Fruit fly (Drosophila melanogaster) whole organism, embryonic: ENCODE measurements around the gene CG15740.

Experiments
- Ada2b ChIP-seq: fragments of 200-800 bp; sonication (Bioruptor generic); IDR thresholded peaks from 2 replicates; pipeline ENCODE4 v1.3.6; 2022; ENCODE audit warnings: missing biosample characterization, missing genetic modification characterization
- Adf1 ChIP-seq: fragments of 200-800 bp; sonication (Bioruptor generic); IDR thresholded peaks from 2 replicates; pipeline ENCODE4 v1.3.6; 2022; ENCODE audit warnings: missing biosample characterization, missing genetic modification characterization
- B-H1 ChIP-seq: fragments of 200-800 bp; sonication (Bioruptor generic); IDR thresholded peaks from 3 replicates; pipeline ENCODE4 v1.3.6; 2022; ENCODE audit warnings: missing biosample characterization, missing genetic modification characterization
- CG10209 ChIP-seq: fragments of 200-800 bp; sonication (Bioruptor generic); optimal IDR thresholded peaks from 3 replicates; lab custom pipeline; 2017; ENCODE audit warnings: missing biosample characterization, mild to moderate bottlenecking, missing genetic modification characterization, missing genetic modification reagents
- CG10979 ChIP-seq: fragments of 200-800 bp; sonication (Bioruptor generic); optimal IDR thresholded peaks from 2 replicates; lab custom pipeline; 2018; ENCODE audit warnings: missing biosample characterization, mild to moderate bottlenecking, missing genetic modification characterization, moderate library complexity
- CG11247 ChIP-seq: fragments of 200-800 bp; sonication (Bioruptor generic); IDR thresholded peaks from 2 replicates; pipeline ENCODE4 v1.3.6; 2022; ENCODE audit warnings: missing biosample characterization, missing genetic modification characterization
- CG11504 ChIP-seq: fragments of 200-800 bp; sonication (Bioruptor generic); optimal IDR thresholded peaks from 3 replicates; lab custom pipeline; 2019; ENCODE audit warnings: missing biosample characterization, mild to moderate bottlenecking, missing genetic modification characterization, moderate library complexity
- CG11695 ChIP-seq: fragments of 200-800 bp; sonication (Bioruptor generic); IDR thresholded peaks from 3 replicates; pipeline ENCODE4 v1.3.6; 2022; ENCODE audit warnings: missing biosample characterization, missing genetic modification characterization
- CG12769 ChIP-seq: fragments of 200-800 bp; sonication (Bioruptor generic); optimal IDR thresholded peaks from 2 replicates; lab custom pipeline; 2019; ENCODE audit warnings: missing biosample characterization, mild to moderate bottlenecking, missing genetic modification characterization, moderate library complexity
- CG15011 ChIP-seq: fragments of 200-800 bp; sonication (Bioruptor generic); optimal IDR thresholded peaks from 3 replicates; lab custom pipeline; 2018; ENCODE audit warnings: missing biosample characterization, mild to moderate bottlenecking, missing genetic modification characterization
- CG15269 ChIP-seq: fragments of 200-800 bp; sonication (Bioruptor generic); optimal IDR thresholded peaks from 2 replicates; lab custom pipeline; 2018; ENCODE audit warnings: missing biosample characterization, mild to moderate bottlenecking, missing genetic modification characterization, moderate library complexity
- CG15479 ChIP-seq: fragments of 200-800 bp; sonication (Bioruptor generic); optimal IDR thresholded peaks from 3 replicates; lab custom pipeline; 2019; ENCODE audit warnings: missing biosample characterization, mild to moderate bottlenecking, missing genetic modification characterization, moderate library complexity
- CG17912 ChIP-seq: fragments of 200-800 bp; sonication (Bioruptor generic); optimal IDR thresholded peaks from 2 replicates; lab custom pipeline; 2018; ENCODE audit warnings: missing biosample characterization, mild to moderate bottlenecking, missing genetic modification characterization
- CG2202 ChIP-seq: fragments of 200-800 bp; sonication (Bioruptor generic); optimal IDR thresholded peaks from 2 replicates; lab custom pipeline; 2018; ENCODE audit warnings: missing biosample characterization, mild to moderate bottlenecking, missing genetic modification characterization
- CG30431 ChIP-seq: fragments of 200-800 bp; sonication (Bioruptor generic); optimal IDR thresholded peaks from 2 replicates; lab custom pipeline; 2017; ENCODE audit warnings: missing biosample characterization, missing genetic modification characterization
- CG34224 ChIP-seq: fragments of 200-800 bp; sonication (Bioruptor generic); IDR thresholded peaks from 3 replicates; pipeline ENCODE4 v1.3.6; 2022; ENCODE audit warnings: missing biosample characterization, missing genetic modification characterization; ENCODE audit not compliant: partially characterized antibody
- CG4328 ChIP-seq: fragments of 200-800 bp; sonication (Bioruptor generic); optimal IDR thresholded peaks from 3 replicates; lab custom pipeline; 2017; ENCODE audit warnings: missing biosample characterization, missing genetic modification reagents, missing genetic modification characterization
- CG6813 ChIP-seq: fragments of 200-800 bp; sonication (Bioruptor generic); optimal IDR thresholded peaks from 2 replicates; lab custom pipeline; 2017; ENCODE audit warnings: missing biosample characterization, missing genetic modification characterization, mild to moderate bottlenecking, moderate library complexity, missing genetic modification reagents
- CG7357 ChIP-seq: fragments of 200-800 bp; sonication (Bioruptor generic); IDR thresholded peaks from 3 replicates; pipeline ENCODE4 v1.3.6; 2022; ENCODE audit warnings: missing biosample characterization, missing genetic modification characterization
- CG9797 ChIP-seq: fragments of 200-800 bp; sonication (Bioruptor generic); optimal IDR thresholded peaks from 3 replicates; lab custom pipeline; 2018; ENCODE audit warnings: missing biosample characterization, mild to moderate bottlenecking, missing genetic modification characterization
- CTCF ChIP-seq: fragments of 200-800 bp; sonication (Bioruptor generic); optimal IDR thresholded peaks from 2 replicates; lab custom pipeline; 2017; ENCODE audit warnings: missing biosample characterization, mild to moderate bottlenecking, missing genetic modification characterization, moderate library complexity
- CkIIα-i1 ChIP-seq: fragments of 200-800 bp; sonication (Bioruptor generic); IDR thresholded peaks from 2 replicates; pipeline ENCODE4 v1.3.6; 2022; ENCODE audit warnings: missing biosample characterization, missing genetic modification characterization
- H15 ChIP-seq: fragments of 200-800 bp; sonication (Bioruptor generic); IDR thresholded peaks from 3 replicates; pipeline ENCODE4 v1.3.6; 2022; ENCODE audit warnings: missing biosample characterization, missing genetic modification characterization
- HLHmδ ChIP-seq: fragments of 200-800 bp; sonication (Bioruptor generic); optimal IDR thresholded peaks from 2 replicates; lab custom pipeline; 2018; ENCODE audit warnings: missing biosample characterization, mild to moderate bottlenecking, missing genetic modification characterization, moderate library complexity
- Lpt ChIP-seq: fragments of >200 bp; optimal IDR thresholded peaks from 2 replicates; lab custom pipeline; 2018; ENCODE audit warnings: missing biosample characterization, missing genetic modification characterization
- MBD-R2 ChIP-seq: fragments of 200-800 bp; sonication (Bioruptor generic); IDR thresholded peaks from 2 replicates; pipeline ENCODE4 v1.3.6; 2022; ENCODE audit warnings: missing biosample characterization, missing genetic modification characterization
- NC2β ChIP-seq: fragments of 200-800 bp; sonication (Bioruptor generic); optimal IDR thresholded peaks from 2 replicates; lab custom pipeline; 2016; ENCODE audit warnings: missing biosample characterization, missing genetic modification characterization
- Oli ChIP-seq: fragments of 200-800 bp; sonication (Bioruptor generic); optimal IDR thresholded peaks from 2 replicates; lab custom pipeline; 2018; ENCODE audit warnings: missing biosample characterization, mild to moderate bottlenecking, missing genetic modification characterization, moderate library complexity
- Ssrp ChIP-seq: fragments of 200-800 bp; sonication (Bioruptor generic); optimal IDR thresholded peaks from 2 replicates; lab custom pipeline; 2018; ENCODE audit warnings: missing biosample characterization, mild to moderate bottlenecking, missing genetic modification characterization, moderate library complexity
- ab ChIP-seq: fragments of 200-800 bp; sonication (Bioruptor generic); optimal IDR thresholded peaks from 2 replicates; lab custom pipeline; 2016; ENCODE audit warnings: missing biosample characterization, missing genetic modification characterization
- az2 ChIP-seq: fragments of 200-800 bp; sonication (Bioruptor generic); optimal IDR thresholded peaks from 3 replicates; lab custom pipeline; 2016; ENCODE audit warnings: missing biosample characterization, missing genetic modification characterization
- bsh ChIP-seq, 2 experiments: fragments of 200-800 bp; sonication (Bioruptor generic); optimal IDR thresholded peaks; 2 replicates each; lab custom pipeline; 2017 to 2018; ENCODE audit warnings: mild to moderate bottlenecking in 2 of 2, missing biosample characterization in 2 of 2, missing genetic modification characterization in 2 of 2, moderate library complexity in 1 of 2
- cas ChIP-seq: fragments of 200-800 bp; sonication (Bioruptor generic); IDR thresholded peaks from 2 replicates; pipeline ENCODE4 v1.3.6; 2022; ENCODE audit warnings: missing biosample characterization, missing genetic modification characterization
- caup ChIP-seq: fragments of 200-800 bp; sonication (Bioruptor generic); optimal IDR thresholded peaks from 3 replicates; lab custom pipeline; 2017; ENCODE audit warnings: missing biosample characterization, mild to moderate bottlenecking, missing genetic modification characterization, moderate library complexity; ENCODE audit not compliant: severe bottlenecking
- cg ChIP-seq: fragments of 200-800 bp; sonication (Bioruptor generic); optimal IDR thresholded peaks from 3 replicates; lab custom pipeline; 2019; ENCODE audit warnings: missing biosample characterization, mild to moderate bottlenecking, missing genetic modification characterization, moderate library complexity
- ci ChIP-seq: fragments of 200-800 bp; sonication (Bioruptor generic); IDR thresholded peaks from 3 replicates; pipeline ENCODE4 v1.3.6; 2022; ENCODE audit warnings: missing biosample characterization, missing genetic modification characterization
- esg ChIP-seq: fragments of 200-800 bp; sonication (Bioruptor generic); conservative IDR thresholded peaks from 2 replicates; pipeline ENCODE4 v1.3.6; 2022; ENCODE audit warnings: missing biosample characterization, missing genetic modification characterization
- fru ChIP-seq: fragments of >200 bp; optimal IDR thresholded peaks from 2 replicates; lab custom pipeline; 2017
- inv ChIP-seq: fragments of 200-800 bp; sonication (Bioruptor generic); IDR thresholded peaks from 2 replicates; pipeline ENCODE4 v1.3.6; 2022; ENCODE audit warnings: missing biosample characterization, missing genetic modification characterization; ENCODE audit not compliant: partially characterized antibody
- lbe ChIP-seq: fragments of 200-800 bp; sonication (Bioruptor generic); optimal IDR thresholded peaks from 2 replicates; lab custom pipeline; 2016; ENCODE audit warnings: missing biosample characterization, mild to moderate bottlenecking, missing genetic modification characterization
- mld ChIP-seq: fragments of 200-800 bp; sonication (Bioruptor generic); IDR thresholded peaks from 3 replicates; pipeline ENCODE4 v1.3.6; 2022; ENCODE audit warnings: missing biosample characterization, missing genetic modification characterization; ENCODE audit not compliant: partially characterized antibody
- nerfin-1 ChIP-seq: fragments of 200-800 bp; sonication (Bioruptor generic); optimal IDR thresholded peaks from 3 replicates; lab custom pipeline; 2019; ENCODE audit warnings: missing biosample characterization, mild to moderate bottlenecking, missing genetic modification characterization, moderate library complexity
- nerfin-2 ChIP-seq: fragments of 200-800 bp; sonication (Bioruptor generic); IDR thresholded peaks from 2 replicates; pipeline ENCODE4 v1.3.6; 2022; ENCODE audit warnings: missing biosample characterization, missing genetic modification characterization; ENCODE audit not compliant: partially characterized antibody
- psq ChIP-seq: fragments of 200-800 bp; sonication (Bioruptor generic); optimal IDR thresholded peaks from 2 replicates; lab custom pipeline; 2017; ENCODE audit warnings: missing biosample characterization, missing genetic modification characterization
- sd ChIP-seq: fragments of 200-800 bp; sonication (Bioruptor generic); optimal IDR thresholded peaks from 3 replicates; lab custom pipeline; 2018; ENCODE audit warnings: missing biosample characterization, mild to moderate bottlenecking, missing genetic modification characterization, moderate library complexity
- sens-2 ChIP-seq: fragments of 200-800 bp; sonication (Bioruptor generic); IDR thresholded peaks from 2 replicates; pipeline ENCODE4 v1.3.6; 2022; ENCODE audit warnings: missing biosample characterization, missing genetic modification characterization
- tgo ChIP-seq: fragments of 200-800 bp; sonication (Bioruptor generic); IDR thresholded peaks from 3 replicates; pipeline ENCODE4 v1.3.6; 2022; ENCODE audit warnings: missing biosample characterization, missing genetic modification characterization
- tio ChIP-seq: fragments of 200-800 bp; sonication (Bioruptor generic); optimal IDR thresholded peaks from 2 replicates; lab custom pipeline; 2017; ENCODE audit warnings: missing biosample characterization, missing genetic modification characterization, inconsistent platforms
- tna ChIP-seq: fragments of 200-800 bp; sonication (Bioruptor generic); IDR thresholded peaks from 2 replicates; pipeline ENCODE4 v1.3.6; 2022; ENCODE audit warnings: missing biosample characterization, missing genetic modification characterization; ENCODE audit not compliant: partially characterized antibody
- twi ChIP-seq: fragments of 200-800 bp; optimal IDR thresholded peaks from 2 replicates; lab custom pipeline; 2019; ENCODE audit warnings: missing biosample characterization, mild to moderate bottlenecking, missing genetic modification characterization, moderate library complexity
- tx ChIP-seq: fragments of 200-800 bp; sonication (Bioruptor generic); optimal IDR thresholded peaks from 2 replicates; lab custom pipeline; 2016; ENCODE audit warnings: missing biosample characterization, missing genetic modification characterization
- usp ChIP-seq: fragments of >200 bp; optimal IDR thresholded peaks from 2 replicates; lab custom pipeline; 2017; ENCODE audit warnings: missing biosample characterization, missing genetic modification characterization

CG15740 gene

DNA sequence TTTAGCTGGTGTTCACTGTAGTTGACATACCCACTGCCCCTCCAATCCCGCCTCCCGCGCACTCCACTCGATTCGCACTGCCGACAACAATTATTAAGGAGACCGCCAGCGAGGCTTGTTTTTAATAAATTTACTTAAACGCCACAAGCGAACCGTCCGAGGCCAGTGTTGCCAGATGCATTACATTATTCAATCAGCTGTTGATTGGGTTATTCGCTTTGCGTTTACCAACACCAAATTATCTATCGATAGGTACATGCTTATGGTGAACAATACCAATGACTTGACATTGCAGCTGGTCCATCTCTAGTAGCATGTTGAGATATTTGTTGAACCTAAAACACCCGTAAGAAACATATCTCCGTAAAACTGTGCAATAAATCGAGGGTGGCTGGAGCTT is 41.1 kb upstream of the CG15740 start, which contains the start of the genes CG10353 and SelG (continued):
- TF ChIP-seq CG11247 = no peak
- no peak for TF ChIP-seq CG7357 (GFP tag; lab: Robert Waterston, UW)
- TF ChIP-seq Ssrp = no peak
- TF ChIP-seq sd (tag; lab: Kevin White, UChicago) = peak; percentile 58
- TF ChIP-seq CG4328 (GFP tag; lab: Kevin White, UChicago) = no peak
- peak; percentile 45; the same call in 1 of the 3 replicates for TF ChIP-seq mld (GFP tag; lab: Robert Waterston, UW)
- no peak for TF ChIP-seq ab
- TF ChIP-seq B-H1 = no peak
- TF ChIP-seq nerfin-1 (tag; lab: Kevin White, UChicago) = peak; percentile 48
- no peak for TF ChIP-seq psq (GFP tag; lab: Kevin White, UChicago)
- no peak for TF ChIP-seq Lpt (GFP tag; lab: Kevin White, UChicago)
- TF ChIP-seq nerfin-2 (GFP tag; lab: Robert Waterston, UW) = peak; percentile 56; the same call in 1 of the 2 replicates
- TF ChIP-seq cas (GFP tag; lab: Robert Waterston, UW) = no peak
- TF ChIP-seq HLHmδ (GFP tag; lab: Kevin White, UChicago) = no peak
- no peak for TF ChIP-seq cg (GFP tag; lab: Kevin White, UChicago)
- TF ChIP-seq tio = no peak
- TF ChIP-seq CG10209 (GFP tag; lab: Kevin White, UChicago) = no peak
- no peak for TF ChIP-seq Adf1 (GFP tag; lab: Robert Waterston, UW)
- no peak for TF ChIP-seq CG30431 (GFP tag; lab: Kevin White, UChicago)
- TF ChIP-seq tx (GFP tag; lab: Kevin White, UChicago) = no peak
- no peak for TF ChIP-seq Ada2b (GFP tag; lab: Robert Waterston, UW)
- TF ChIP-seq ci (GFP tag; lab: Robert Waterston, UW) = peak; percentile 56; the same call in 2 of the 3 replicates
- TF ChIP-seq usp (GFP tag; lab: Kevin White, UChicago) = no peak
- TF ChIP-seq CG34224 (GFP tag; lab: Robert Waterston, UW) = peak; percentile 94
- no peak for TF ChIP-seq az2 (GFP tag; lab: Kevin White, UChicago)
- TF ChIP-seq tna (GFP tag; lab: Robert Waterston, UW) = peak; percentile 65
- no peak for TF ChIP-seq fru (lab: Kevin White, UChicago)
- peak; percentile 91 for TF ChIP-seq MBD-R2 (GFP tag; lab: Robert Waterston, UW)
- TF ChIP-seq CG15269 (tag; lab: Kevin White, UChicago) = no peak
- TF ChIP-seq H15 = no peak
- no peak for TF ChIP-seq CG2202 (tag; lab: Kevin White, UChicago)
- peak; percentile 62 for TF ChIP-seq NC2β
- peak; percentile 48 for TF ChIP-seq CG11504 (tag; lab: Kevin White, UChicago)
- TF ChIP-seq Oli = no peak
- no peak for TF ChIP-seq CG10979 (tag; lab: Kevin White, UChicago)
- TF ChIP-seq CG15011 = no peak
- TF ChIP-seq caup = peak; percentile 32
- TF ChIP-seq lbe (GFP tag; lab: Kevin White, UChicago) = peak; percentile 31
- TF ChIP-seq CG6813 = no peak
- no peak for TF ChIP-seq bsh (GFP tag; optimal IDR thresholded peaks at IDR 0.05; lab: Kevin White, UChicago)
- no peak for TF ChIP-seq CG17912 (GFP tag; lab: Kevin White, UChicago)
- TF ChIP-seq inv (GFP tag; lab: Robert Waterston, UW) = peak; percentile 75
- peak; percentile 29 for TF ChIP-seq CG9797 (GFP tag; lab: Kevin White, UChicago)
- peak; percentile 20; the same call in 1 of the 3 replicates for TF ChIP-seq tgo (GFP tag; lab: Robert Waterston, UW)
- no peak for TF ChIP-seq sens-2 (GFP tag; lab: Robert Waterston, UW)
- TF ChIP-seq esg = no peak
- TF ChIP-seq CkIIα-i1 (GFP tag; lab: Robert Waterston, UW) = no peak
- peak; percentile 11 for TF ChIP-seq CTCF
- TF ChIP-seq CG12769 (tag; lab: Kevin White, UChicago) = peak; percentile 54
- peak; percentile 4 for TF ChIP-seq twi (tag; lab: Kevin White, UChicago)
- no peak for TF ChIP-seq CG11695
- no peak for TF ChIP-seq CG15479 (GFP tag; lab: Kevin White, UChicago)
